Fruit fly (Drosophila melanogaster): ENCODE data around the gene CG6686.

CG6686 gene

DNA sequence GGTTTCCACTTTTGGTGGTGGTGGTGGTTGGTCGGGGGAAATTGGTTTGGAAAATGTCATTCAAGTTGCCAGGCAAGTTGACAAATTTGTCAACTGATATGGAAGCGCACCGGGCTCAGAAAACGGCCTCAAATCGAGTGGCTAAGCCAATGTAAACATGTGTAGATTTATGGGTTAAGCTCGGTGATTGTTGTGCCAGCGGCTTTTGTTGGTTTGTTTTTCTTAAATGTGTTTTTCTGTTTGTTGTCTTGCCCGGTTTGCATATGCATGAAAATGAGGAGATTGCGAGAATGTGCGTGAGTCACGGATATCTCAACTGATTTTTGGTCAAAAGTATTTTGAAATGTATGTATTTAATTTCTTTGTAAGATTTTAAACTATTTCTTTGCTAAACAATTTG, 26.9 kb downstream of the CG6686 start (continued):
- TF ChIP-seq Elba2 (GFP tag; optimal IDR thresholded peaks at IDR 0.05), result no peak
- TF ChIP-seq CrebB (tag; optimal IDR thresholded peaks at IDR 0.05), result no peak
- no peak for TF ChIP-seq stwl (tag; optimal IDR thresholded peaks at IDR 0.05)
- TF ChIP-seq CG11695 (GFP tag; IDR thresholded peaks at IDR 0.05), result no peak
- TF ChIP-seq CG3847 (GFP tag; IDR thresholded peaks at IDR 0.05), result no peak
- TF ChIP-seq lov (optimal IDR thresholded peaks at IDR 0.05), result no peak
- TF ChIP-seq lov (GFP tag; IDR thresholded peaks at IDR 0.05), result no peak
- TF ChIP-seq oc (tag; optimal IDR thresholded peaks at IDR 0.05), result peak; percentile 57
- TF ChIP-seq CG31441 (GFP tag; IDR thresholded peaks at IDR 0.05), result 0 out of 2 replicates have a peak, but pooled peaks have one; percentile 16
- TF ChIP-seq CG10543 (GFP tag; optimal IDR thresholded peaks at IDR 0.05), result no peak
- TF ChIP-seq CG14860 (GFP tag; IDR thresholded peaks at IDR 0.05; ENCODE audit: partially characterized antibody), result no peak
- no peak for TF ChIP-seq repo (GFP tag; optimal IDR thresholded peaks at IDR 0.05)
- TF ChIP-seq Hmx (GFP tag; optimal IDR thresholded peaks at IDR 0.05), result no peak
- no peak for TF ChIP-seq Stat92E (GFP tag; optimal IDR thresholded peaks at IDR 0.05)
- TF ChIP-seq CG2199 (GFP tag; IDR thresholded peaks at IDR 0.05), result peak; percentile 51; the same call in 1 of the 3 replicates
- no peak for TF ChIP-seq CG12155 (GFP tag; optimal IDR thresholded peaks at IDR 0.05)
- no peak for TF ChIP-seq hkb (optimal IDR thresholded peaks at IDR 0.05)
- TF ChIP-seq hkb (GFP tag; IDR thresholded peaks at IDR 0.05), result no peak
- TF ChIP-seq CG3163 (GFP tag; optimal IDR thresholded peaks at IDR 0.05), result no peak
- no peak for TF ChIP-seq YL-1 (GFP tag; optimal IDR thresholded peaks at IDR 0.05)
- no peak for TF ChIP-seq CG11398 (GFP tag; optimal IDR thresholded peaks at IDR 0.05)
- no peak for TF ChIP-seq Dfd (GFP tag; optimal IDR thresholded peaks at IDR 0.05)
- TF ChIP-seq esg (GFP tag; conservative IDR thresholded peaks at IDR 0.05), result no peak
- TF ChIP-seq CG8944 (GFP tag; optimal IDR thresholded peaks at IDR 0.05), result no peak
- no peak for TF ChIP-seq Blimp-1 (GFP tag; optimal IDR thresholded peaks at IDR 0.05)
- TF ChIP-seq ranshi (GFP tag; IDR thresholded peaks at IDR 0.05), result no peak
- no peak for TF ChIP-seq CG6765 (GFP tag; optimal IDR thresholded peaks at IDR 0.05)
- no peak for TF ChIP-seq TFAM (GFP tag; optimal IDR thresholded peaks at IDR 0.05)
- TF ChIP-seq ftz-f1 (GFP tag; optimal IDR thresholded peaks at IDR 0.05), result no peak
- no peak for TF ChIP-seq Abd-B (GFP tag; optimal IDR thresholded peaks at IDR 0.05)
- no peak for TF ChIP-seq z (GFP tag; IDR thresholded peaks at IDR 0.05)
- no peak for TF ChIP-seq CG11696 (GFP tag; IDR thresholded peaks at IDR 0.05)
- peak; percentile 59 for TF ChIP-seq sqz (GFP tag; optimal IDR thresholded peaks at IDR 0.05)
- TF ChIP-seq vvl (GFP tag; IDR thresholded peaks at IDR 0.05), result peak; percentile 56; the same call in 1 of the 2 replicates
- TF ChIP-seq CG8765 (GFP tag; IDR thresholded peaks at IDR 0.05), result no peak
- no peak for TF ChIP-seq Ssrp (tag; optimal IDR thresholded peaks at IDR 0.05)
- no peak for TF ChIP-seq CG1024 (GFP tag; IDR thresholded peaks at IDR 0.05)
- no peak for TF ChIP-seq sima (GFP tag; optimal IDR thresholded peaks at IDR 0.05)
- peak; percentile 4 for TF ChIP-seq ATbp (GFP tag; optimal IDR thresholded peaks at IDR 0.05)
- no peak for TF ChIP-seq her (GFP tag; optimal IDR thresholded peaks at IDR 0.05)
- TF ChIP-seq bcd (GFP tag; optimal IDR thresholded peaks at IDR 0.05), result no peak
- TF ChIP-seq CG17912 (GFP tag; optimal IDR thresholded peaks at IDR 0.05), result no peak
- no peak for TF ChIP-seq Lpt (GFP tag; optimal IDR thresholded peaks at IDR 0.05)
- peak; percentile 16 for TF ChIP-seq nau (GFP tag; optimal IDR thresholded peaks at IDR 0.05)
- TF ChIP-seq lbe (GFP tag; optimal IDR thresholded peaks at IDR 0.05), result no peak
- TF ChIP-seq bowl (GFP tag; IDR thresholded peaks at IDR 0.05), result no peak
- TF ChIP-seq Scr (GFP tag; IDR thresholded peaks at IDR 0.05; ENCODE audit: partially characterized antibody), result no peak
- TF ChIP-seq Aef1 (GFP tag; IDR thresholded peaks at IDR 0.05), result no peak
- no peak for TF ChIP-seq bab2 (GFP tag; optimal IDR thresholded peaks at IDR 0.05)
- no peak for TF ChIP-seq insv (GFP tag; optimal IDR thresholded peaks at IDR 0.05)
- TF ChIP-seq CG13296 (GFP tag; optimal IDR thresholded peaks at IDR 0.05), result no peak
- TF ChIP-seq CG15514 (GFP tag; optimal IDR thresholded peaks at IDR 0.05), result no peak
- TF ChIP-seq CG18764 (GFP tag; optimal IDR thresholded peaks at IDR 0.05), result no peak

All from whole organism, embryonic.